Worm (Caenorhabditis elegans): Measurements from ENCODE around the gene ooc-5.

Gene ooc-5

DNA sequence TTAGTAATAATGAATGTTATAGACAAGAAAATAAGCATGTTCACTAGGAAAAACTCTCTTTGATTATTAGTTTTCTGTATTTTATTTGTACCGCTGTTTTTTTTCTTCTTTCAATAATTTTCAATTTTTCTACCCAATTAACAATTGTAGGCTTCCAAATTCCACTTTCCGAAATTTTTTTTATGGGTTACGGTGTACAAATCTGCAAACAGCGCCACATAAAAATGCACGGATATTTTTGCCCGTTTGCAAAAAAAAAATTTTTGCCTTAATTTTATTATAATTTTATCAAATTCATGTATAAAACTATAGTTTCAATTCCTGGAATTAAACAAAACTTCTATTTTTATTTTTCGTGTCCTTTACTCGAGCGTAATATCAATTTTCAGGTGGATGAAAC is at the start of gene ooc-5:
ooc-5 (plus strand) TSS at position 381 of the 400 bp plus-strand sequence.
- TF ChIP-seq blmp-1 (tag; optimal IDR thresholded peaks at IDR 0.05; ENCODE audit: insufficient read depth) (no peak), nhr-12 (tag; optimal IDR thresholded peaks at IDR 0.05) (no peak), mdl-1 (tag; optimal IDR thresholded peaks at IDR 0.05) (no peak), lsy-2 (tag; optimal IDR thresholded peaks at IDR 0.05) (peak; percentile 33 to 96), zag-1 (tag; optimal IDR thresholded peaks at IDR 0.05) (no peak), mab-5 (tag; optimal IDR thresholded peaks at IDR 0.05) (no peak), nhr-21 (tag; optimal IDR thresholded peaks at IDR 0.05) (no peak), Y55F3AM.14 (GFP tag; optimal IDR thresholded peaks at IDR 0.05) (no peak), lin-13 (GFP tag; optimal IDR thresholded peaks at IDR 0.05) (no peak), lin-39 (tag; optimal IDR thresholded peaks at IDR 0.05) (no peak), nhr-77 (tag; optimal IDR thresholded peaks at IDR 0.05) (no peak), alr-1 (tag; optimal IDR thresholded peaks at IDR 0.05) (no peak), ztf-4 (tag; optimal IDR thresholded peaks at IDR 0.05) (no peak), R02D3.7 (tag; optimal IDR thresholded peaks at IDR 0.05) (no peak), skn-1 (tag; optimal IDR thresholded peaks at IDR 0.05) (no peak), C34F6.9 (tag; optimal IDR thresholded peaks at IDR 0.05) (peak; percentile 18), unc-55 (GFP tag; optimal IDR thresholded peaks at IDR 0.05) (peak; percentile 52), nhr-6 (tag; optimal IDR thresholded peaks at IDR 0.05) (no peak), ama-1 (optimal IDR thresholded peaks at IDR 0.05) (no peak)

DNA sequence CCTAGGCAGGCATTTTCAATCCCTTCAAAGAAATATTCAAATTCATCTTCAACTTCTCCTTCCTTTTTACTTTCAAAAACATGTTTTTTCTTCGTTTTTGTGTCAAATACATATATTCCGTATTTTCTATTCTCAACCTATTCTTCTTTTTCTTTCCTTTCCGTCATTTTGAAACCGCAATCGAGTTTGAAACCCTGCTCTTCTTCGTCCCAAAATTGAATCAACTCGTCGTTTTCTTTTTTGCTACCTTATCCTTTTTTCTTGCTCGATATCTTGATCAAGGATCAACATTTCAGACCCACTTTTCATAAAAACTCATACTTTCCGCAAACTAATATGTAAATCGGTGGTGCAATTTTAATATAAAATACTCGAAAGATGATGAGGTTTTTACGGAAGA is 47.8 kb upstream of the ooc-5 start:
- TF ChIP-seq F13H6.1 (tag; optimal IDR thresholded peaks at IDR 0.05), result no peak
- no peak for TF ChIP-seq crh-2 (tag; optimal IDR thresholded peaks at IDR 0.05)

DNA sequence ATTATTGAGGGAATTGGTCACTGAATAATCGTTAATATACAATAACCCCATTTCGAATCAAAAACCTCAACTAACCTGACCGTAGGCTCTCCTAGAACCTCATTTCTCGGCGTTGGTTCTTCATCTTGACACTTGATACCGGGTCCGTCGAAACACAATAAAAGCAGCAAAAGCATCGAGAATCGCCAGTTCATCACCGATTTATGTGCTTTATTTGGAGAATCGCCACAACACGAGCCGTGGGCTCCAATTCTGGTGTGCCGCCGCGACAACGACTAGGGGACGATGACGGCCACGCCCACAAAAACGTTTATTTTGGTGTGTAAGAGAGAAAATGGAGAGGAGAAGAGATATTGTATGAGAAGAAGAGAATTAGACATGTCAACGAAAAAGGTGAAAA is 45.6 kb upstream of the ooc-5 start, which contains the start of gene cutl-15:
cutl-15 (minus strand) TSS at position 298 of the 400 bp plus-strand sequence.
- no peak for TF ChIP-seq lsy-2 (tag; optimal IDR thresholded peaks at IDR 0.05)

DNA sequence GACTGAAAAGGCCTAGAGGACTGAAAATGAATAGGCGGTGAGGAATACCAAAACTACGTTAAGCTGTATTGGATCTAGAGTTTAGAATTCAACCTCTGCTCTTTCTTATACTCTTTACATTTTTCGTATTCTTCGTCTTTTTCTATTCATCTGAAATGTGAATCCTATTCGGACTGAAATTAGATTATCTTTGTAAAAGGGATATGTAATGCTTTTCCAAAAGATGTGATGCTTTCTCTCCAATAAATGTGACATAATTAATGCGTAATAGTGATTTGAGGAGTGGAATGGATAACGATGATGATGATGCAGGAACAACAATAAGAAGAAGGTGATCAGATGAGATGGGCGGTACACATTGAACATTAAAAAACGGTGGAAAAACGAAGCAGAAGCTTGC is 44.3 kb upstream of the ooc-5 start:
- TF ChIP-seq mbf-1 (tag; optimal IDR thresholded peaks at IDR 0.05) (no peak), ceh-82 (tag; optimal IDR thresholded peaks at IDR 0.05) (no peak), ceh-16 (tag; optimal IDR thresholded peaks at IDR 0.05) (no peak), unc-62 (GFP tag; optimal IDR thresholded peaks at IDR 0.05) (no peak), lin-13 (GFP tag; optimal IDR thresholded peaks at IDR 0.05) (no peak), nhr-129 (tag; optimal IDR thresholded peaks at IDR 0.05) (no peak), sem-4 (tag; optimal IDR thresholded peaks at IDR 0.05) (no peak), ZK546.5 (tag; optimal IDR thresholded peaks at IDR 0.05) (no peak)

DNA sequence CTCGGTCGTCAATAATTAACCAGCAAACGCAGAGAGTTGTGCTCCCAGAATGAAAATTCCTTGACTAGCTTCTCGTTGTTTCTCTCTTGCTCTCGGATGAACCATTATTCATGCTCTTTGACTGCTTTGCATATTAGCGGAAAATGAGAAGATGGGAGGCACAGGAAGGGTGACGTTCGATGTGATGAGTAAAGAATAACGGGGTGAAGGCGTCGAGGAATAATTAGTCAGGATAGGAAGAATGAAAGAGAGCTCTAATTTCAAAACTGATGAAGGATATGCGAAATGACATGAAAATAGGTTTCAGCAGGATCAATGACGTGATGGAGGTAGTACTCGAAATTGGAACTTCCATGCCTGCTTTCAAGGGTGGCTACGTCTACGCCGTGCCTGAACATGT is 41.7 kb upstream of the ooc-5 start:
- no peak for TF ChIP-seq ZK546.5 (tag; optimal IDR thresholded peaks at IDR 0.05)

DNA sequence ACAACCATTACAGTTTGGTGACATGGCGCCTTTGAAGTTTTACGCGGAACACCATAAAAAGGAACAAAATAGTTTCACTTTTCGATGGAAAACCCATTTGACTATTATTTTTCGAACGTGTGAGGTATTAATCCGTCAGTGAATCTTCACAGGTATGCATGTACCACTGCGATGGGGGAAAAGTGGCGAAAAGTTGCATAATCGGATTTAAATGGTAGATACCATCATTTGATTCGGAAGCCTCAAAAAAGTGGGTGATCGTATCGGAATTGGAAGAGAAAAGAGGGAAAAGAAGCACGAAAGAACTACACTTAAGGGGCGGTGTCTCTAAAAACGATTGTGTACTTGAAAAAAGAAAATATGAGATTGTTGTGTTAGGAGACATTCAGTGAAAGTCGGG is 39.3 kb upstream of the ooc-5 start:
- TF ChIP-seq fos-1 (tag; optimal IDR thresholded peaks at IDR 0.05), result no peak
- TF ChIP-seq elt-1 (tag; optimal IDR thresholded peaks at IDR 0.05), result peak; percentile 22

DNA sequence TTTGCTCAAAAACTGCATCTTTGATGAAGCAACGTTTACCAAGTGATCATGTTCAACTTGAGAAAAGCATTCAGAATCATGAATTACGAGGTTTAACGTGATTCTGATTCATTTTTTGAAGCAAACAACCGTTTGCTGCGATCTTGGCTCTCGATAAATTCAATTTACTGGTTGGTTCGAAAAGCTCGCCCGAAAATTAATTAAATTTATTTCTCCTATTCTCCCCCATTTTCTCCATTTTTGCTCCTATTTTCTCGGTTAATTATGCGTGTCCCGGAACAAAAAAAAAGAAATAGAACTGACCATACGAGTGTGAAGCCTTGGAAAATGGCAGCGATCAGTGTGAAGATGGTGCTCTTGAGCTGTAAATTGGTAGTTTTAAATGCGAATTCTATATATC is 36.1 kb upstream of the ooc-5 start:
- TF ChIP-seq elt-3 (tag; optimal IDR thresholded peaks at IDR 0.05) (no peak), nhr-12 (tag; optimal IDR thresholded peaks at IDR 0.05) (no peak), mab-5 (tag; optimal IDR thresholded peaks at IDR 0.05) (no peak), ama-1 (optimal IDR thresholded peaks at IDR 0.05) (no peak), crh-2 (tag; optimal IDR thresholded peaks at IDR 0.05) (no peak), fos-1 (tag; optimal IDR thresholded peaks at IDR 0.05) (no peak), nhr-21 (tag; optimal IDR thresholded peaks at IDR 0.05) (no peak), peb-1 (tag; optimal IDR thresholded peaks at IDR 0.05) (no peak), nhr-129 (tag; optimal IDR thresholded peaks at IDR 0.05) (no peak)

Measured in whole organism, L2 larva.